Fruit fly (Drosophila melanogaster) whole organism, pupa: Measurements from ENCODE around the gene CG8673.

ENCODE experiments used
- CG12605 ChIP-seq: fragments of 200-800 bp; sonication (Bioruptor generic); IDR thresholded peaks from 2 replicates; pipeline ENCODE4 v1.3.6; 2022; ENCODE audit warnings: missing biosample characterization, missing genetic modification characterization
- CG8159 ChIP-seq: fragments of 200-800 bp; sonication (Bioruptor generic); optimal IDR thresholded peaks from 3 replicates; lab custom pipeline; 2018; ENCODE audit warnings: missing biosample characterization, mild to moderate bottlenecking, missing genetic modification characterization, moderate library complexity
- Ets98B ChIP-seq: fragments of 200-800 bp; sonication (Bioruptor generic); IDR thresholded peaks from 2 replicates; pipeline ENCODE4 v1.3.6; 2022; ENCODE audit warnings: missing biosample characterization, missing genetic modification characterization
- Pif1B ChIP-seq: fragments of 200-800 bp; sonication (Bioruptor generic); optimal IDR thresholded peaks from 3 replicates; lab custom pipeline; 2016; ENCODE audit warnings: missing biosample characterization, missing genetic modification characterization
- Snoo ChIP-seq: fragments of 200-800 bp; sonication (Bioruptor generic); optimal IDR thresholded peaks from 3 replicates; lab custom pipeline; 2017; ENCODE audit warnings: missing biosample characterization, mild to moderate bottlenecking, missing genetic modification characterization, inconsistent platforms
- rn ChIP-seq: fragments of 200-800 bp; sonication (Bioruptor generic); IDR thresholded peaks from 2 replicates; pipeline ENCODE4 v1.3.6; 2022; ENCODE audit warnings: missing biosample characterization, missing genetic modification characterization

dm6 chr2L:8128911-8129310 lies 4.8 kb downstream of the CG8673 start:
- TF ChIP-seq Ets98B (no peak), Snoo (tag; lab: Kevin White, UChicago) (no peak), Pif1B (GFP tag; lab: Kevin White, UChicago) (no peak), CG8159 (no peak), CG12605 (GFP tag; lab: Robert Waterston, UW) (no peak), rn (GFP tag; lab: Robert Waterston, UW) (no peak)
